Fruit fly (Drosophila melanogaster): ENCODE results near the gene CG9231.

The CG9231 gene

DNA sequence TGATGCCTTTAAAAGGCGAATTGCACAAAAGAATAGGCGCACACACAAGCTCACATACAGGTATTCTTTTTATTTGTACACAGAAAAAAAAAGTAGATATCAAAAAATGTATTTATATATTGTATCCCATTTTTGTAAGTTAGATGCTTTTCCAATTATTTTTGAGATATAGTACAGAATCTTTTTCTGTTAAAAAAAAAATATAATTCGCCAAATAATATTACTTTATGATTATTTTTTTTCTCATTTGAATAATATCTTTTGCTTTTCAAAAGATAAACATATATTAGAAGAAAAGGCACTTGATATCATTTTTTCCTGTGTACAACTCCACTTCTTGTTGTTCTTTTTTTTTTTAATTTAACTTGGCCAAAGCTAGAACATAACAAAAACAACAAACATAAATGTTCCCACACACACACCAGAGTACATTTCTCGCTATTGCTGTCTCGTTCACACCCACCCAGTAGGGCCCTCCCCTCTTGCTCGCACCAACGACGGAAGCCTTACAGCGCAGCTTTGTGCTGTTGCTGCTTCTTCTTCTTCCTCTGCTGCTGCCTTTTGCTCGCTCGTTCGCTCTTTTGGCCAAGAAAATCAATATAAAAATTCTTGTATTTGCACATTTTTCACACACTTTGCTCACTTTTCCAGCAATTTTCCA, 49.1 kb upstream of the CG9231 start (continued):
- TF ChIP-seq CG6813 (GFP tag; optimal IDR thresholded peaks at IDR 0.05), result peak; percentile 67
- TF ChIP-seq CG1792 (GFP tag; optimal IDR thresholded peaks at IDR 0.05), result no peak
- no peak for TF ChIP-seq Bdp1 (GFP tag; optimal IDR thresholded peaks at IDR 0.05)
- TF ChIP-seq HmgZ (tag; optimal IDR thresholded peaks at IDR 0.05), result peak; percentile 14
- TF ChIP-seq CG8290 (GFP tag; optimal IDR thresholded peaks at IDR 0.05), result peak; percentile 26
- peak in 1 of 2 experiments; percentile 16 for TF ChIP-seq CG8290 (tag; optimal IDR thresholded peaks at IDR 0.05)
- TF ChIP-seq wek (GFP tag; optimal IDR thresholded peaks at IDR 0.05), result no peak
- peak; percentile 1 for TF ChIP-seq Max (GFP tag; optimal IDR thresholded peaks at IDR 0.05)
- no peak; the same call in 1 of the 2 replicates for TF ChIP-seq CG14441 (GFP tag; IDR thresholded peaks at IDR 0.05)
- TF ChIP-seq fd96Cb (tag; optimal IDR thresholded peaks at IDR 0.05), result peak; percentile 81
- peak; percentile 87 for TF ChIP-seq dmrt99B (tag; optimal IDR thresholded peaks at IDR 0.05)
- TF ChIP-seq Rx (GFP tag; IDR thresholded peaks at IDR 0.05), result no peak
- peak; percentile 61 for TF ChIP-seq CG12104 (GFP tag; optimal IDR thresholded peaks at IDR 0.05)
- peak; percentile 50 for TF ChIP-seq CG16815 (GFP tag; optimal IDR thresholded peaks at IDR 0.05)
- peak; percentile 69 for TF ChIP-seq Ravus (GFP tag; IDR thresholded peaks at IDR 0.05)
- peak; percentile 61 for TF ChIP-seq gcm (GFP tag; optimal IDR thresholded peaks at IDR 0.05)
- peak; percentile 33; the same call in 1 of the 3 replicates for TF ChIP-seq gce (GFP tag; IDR thresholded peaks at IDR 0.05)
- TF ChIP-seq Dbx (GFP tag; IDR thresholded peaks at IDR 0.05), result peak; percentile 70; the same call in 2 of the 3 replicates
- TF ChIP-seq CG2129 (GFP tag; IDR thresholded peaks at IDR 0.05; ENCODE audit: partially characterized antibody), result no peak
- peak; percentile 62 for TF ChIP-seq fd3F (GFP tag; optimal IDR thresholded peaks at IDR 0.05)
- TF ChIP-seq CG7987 (GFP tag; optimal IDR thresholded peaks at IDR 0.05), result no peak
- TF ChIP-seq zf30C (GFP tag; optimal IDR thresholded peaks at IDR 0.05), result no peak
- TF ChIP-seq ab (GFP tag; optimal IDR thresholded peaks at IDR 0.05), result no peak
- peak; percentile 55 for TF ChIP-seq CG10321 (GFP tag; IDR thresholded peaks at IDR 0.05)
- TF ChIP-seq sd (tag; optimal IDR thresholded peaks at IDR 0.05), result peak; percentile 19
- peak; percentile 32 for TF ChIP-seq CG2875 (GFP tag; optimal IDR thresholded peaks at IDR 0.05)
- TF ChIP-seq fu2 (GFP tag; optimal IDR thresholded peaks at IDR 0.05), result no peak
- TF ChIP-seq Pdp1 (GFP tag; optimal IDR thresholded peaks at IDR 0.05), result no peak
- TF ChIP-seq Scr (GFP tag; IDR thresholded peaks at IDR 0.05; ENCODE audit: partially characterized antibody), result no peak
- no peak for TF ChIP-seq CG8089 (GFP tag; optimal IDR thresholded peaks at IDR 0.05)
- no peak for TF ChIP-seq pb (GFP tag; optimal IDR thresholded peaks at IDR 0.05)
- peak; percentile 54 for TF ChIP-seq CG9437 (GFP tag; optimal IDR thresholded peaks at IDR 0.05)
- TF ChIP-seq Tbp (GFP tag; optimal IDR thresholded peaks at IDR 0.05), result no peak
- no peak for TF ChIP-seq Sry-δ (GFP tag; optimal IDR thresholded peaks at IDR 0.05)
- no peak for TF ChIP-seq Eip74EF (GFP tag; optimal IDR thresholded peaks at IDR 0.05)
- TF ChIP-seq Doc2 (GFP tag; IDR thresholded peaks at IDR 0.05), result no peak
- no peak for TF ChIP-seq Bgb (GFP tag; IDR thresholded peaks at IDR 0.05; ENCODE audit: partially characterized antibody)
- no peak for TF ChIP-seq grn (GFP tag; optimal IDR thresholded peaks at IDR 0.05)
- TF ChIP-seq CG15073 (GFP tag; optimal IDR thresholded peaks at IDR 0.05), result no peak
- TF ChIP-seq Usf (GFP tag; optimal IDR thresholded peaks at IDR 0.05), result peak; percentile 4
- TF ChIP-seq CG31224 (GFP tag; IDR thresholded peaks at IDR 0.05), result peak; percentile 62
- no peak for TF ChIP-seq ham (GFP tag; IDR thresholded peaks at IDR 0.05)
- peak; percentile 83; the same call in 1 of the 2 replicates for TF ChIP-seq al (GFP tag; IDR thresholded peaks at IDR 0.05)
- TF ChIP-seq Lhr (GFP tag; optimal IDR thresholded peaks at IDR 0.05), result no peak
- peak; percentile 46 for TF ChIP-seq az2 (GFP tag; optimal IDR thresholded peaks at IDR 0.05)
- TF ChIP-seq CG7372 (GFP tag; IDR thresholded peaks at IDR 0.05), result peak; percentile 72
- no peak for TF ChIP-seq Gsc (GFP tag; IDR thresholded peaks at IDR 0.05)
- TF ChIP-seq ind (GFP tag; optimal IDR thresholded peaks at IDR 0.05), result peak; percentile 70
- TF ChIP-seq CG10267 (tag; optimal IDR thresholded peaks at IDR 0.05), result peak; percentile 84
- no peak for TF ChIP-seq HLHmδ (GFP tag; optimal IDR thresholded peaks at IDR 0.05)

Measured in whole organism, embryonic.